Fruit fly (Drosophila melanogaster): ENCODE measurements around the gene CG14958.
A peak's percentile ranks its signal among the peaks of the same experiment; 100 is the strongest.

CG14958 gene

DNA sequence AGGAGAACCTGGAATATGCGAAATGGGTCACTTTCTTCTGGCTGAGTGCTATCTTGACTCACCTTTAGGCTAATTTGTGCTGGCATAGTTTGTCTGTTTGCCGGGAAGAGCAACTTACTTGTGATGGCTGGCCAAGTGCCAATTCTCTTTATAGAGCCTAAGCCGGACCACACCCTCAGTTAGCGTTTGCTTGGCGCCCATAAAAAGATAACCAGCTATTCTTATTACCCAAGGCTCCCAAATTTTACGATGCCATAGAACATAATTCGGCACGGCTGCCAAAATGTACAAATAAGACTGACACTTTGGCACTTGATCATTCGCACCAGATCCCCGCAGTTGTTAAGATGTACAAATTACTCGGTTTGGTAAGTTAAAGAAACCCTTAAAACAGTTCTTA lies at the start of gene CG14958, which contains the start of gene CG42525:
CG14958 (plus strand) TSS at position 332 of the 400 bp plus-strand sequence.
CG42525 (minus strand) TSS at position 101 of the 400 bp plus-strand sequence.
- TF ChIP-seq CTCF (optimal IDR thresholded peaks at IDR 0.05), result no peak
- no peak for TF ChIP-seq CG8478 (optimal IDR thresholded peaks at IDR 0.05)

DNA sequence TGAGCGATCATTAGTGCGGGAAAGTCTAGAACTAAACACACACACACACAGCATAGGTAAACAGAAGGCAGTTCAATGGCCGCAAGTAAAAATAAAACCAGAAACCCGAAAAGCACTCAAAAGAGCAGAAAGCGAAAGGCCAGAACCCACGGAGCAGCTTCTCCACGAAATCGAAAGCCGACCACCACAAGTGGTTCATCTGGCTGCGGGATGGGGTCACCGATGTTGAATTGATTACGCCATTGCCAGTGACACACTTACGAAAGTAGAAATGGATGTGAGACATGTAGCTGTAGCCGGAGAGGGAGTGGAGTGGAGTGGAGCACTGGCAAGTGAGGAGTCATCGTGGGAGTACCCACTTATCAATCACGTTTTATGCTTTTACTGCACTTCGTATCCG lies 48.4 kb upstream of the CG14958 start:
- TF ChIP-seq CTCF (optimal IDR thresholded peaks at IDR 0.05), result no peak
- TF ChIP-seq CG8478 (optimal IDR thresholded peaks at IDR 0.05), result no peak

DNA sequence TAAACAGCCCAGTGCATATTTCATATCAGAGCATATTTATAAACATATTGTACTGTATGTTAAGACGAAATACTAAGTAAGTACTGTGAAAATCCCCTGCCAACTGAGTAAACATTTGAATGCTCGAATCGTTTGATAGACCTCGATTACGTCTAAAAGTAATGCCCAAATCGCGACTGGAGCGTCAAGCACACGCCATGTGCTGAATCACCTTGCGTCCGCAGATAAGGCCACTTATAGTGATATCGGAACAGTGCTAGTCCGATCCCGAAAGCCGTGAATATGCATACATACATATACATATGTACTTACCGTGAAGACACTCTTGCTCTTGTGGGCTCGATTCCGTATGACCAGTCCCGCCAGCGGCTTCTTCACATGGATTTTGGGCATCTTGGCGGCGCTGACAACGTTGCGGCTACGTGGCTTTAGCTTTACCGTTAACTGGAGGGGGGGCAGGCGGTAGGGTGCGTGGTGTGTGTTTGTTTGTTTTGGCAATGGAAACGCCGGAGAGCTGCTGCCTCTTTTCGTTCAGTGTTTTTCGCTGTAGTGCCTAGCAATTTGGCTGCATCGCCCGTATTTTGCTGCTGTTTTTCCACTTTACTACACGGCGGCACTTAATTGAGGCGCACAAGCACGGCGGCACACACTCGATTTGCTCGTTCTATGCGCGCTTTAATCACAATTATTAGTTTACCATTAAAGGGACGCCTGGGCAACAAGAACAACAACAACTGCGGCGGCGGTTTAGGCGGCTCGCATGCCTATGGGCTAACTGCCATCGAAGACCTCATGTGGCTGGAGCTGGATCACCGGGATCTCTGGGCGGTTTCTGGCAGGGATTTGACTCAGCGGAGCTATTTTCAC lies 47.0 kb upstream of the CG14958 start:
- TF ChIP-seq CG8478 (optimal IDR thresholded peaks at IDR 0.05), result no peak
- no peak for TF ChIP-seq CTCF (optimal IDR thresholded peaks at IDR 0.05)

DNA sequence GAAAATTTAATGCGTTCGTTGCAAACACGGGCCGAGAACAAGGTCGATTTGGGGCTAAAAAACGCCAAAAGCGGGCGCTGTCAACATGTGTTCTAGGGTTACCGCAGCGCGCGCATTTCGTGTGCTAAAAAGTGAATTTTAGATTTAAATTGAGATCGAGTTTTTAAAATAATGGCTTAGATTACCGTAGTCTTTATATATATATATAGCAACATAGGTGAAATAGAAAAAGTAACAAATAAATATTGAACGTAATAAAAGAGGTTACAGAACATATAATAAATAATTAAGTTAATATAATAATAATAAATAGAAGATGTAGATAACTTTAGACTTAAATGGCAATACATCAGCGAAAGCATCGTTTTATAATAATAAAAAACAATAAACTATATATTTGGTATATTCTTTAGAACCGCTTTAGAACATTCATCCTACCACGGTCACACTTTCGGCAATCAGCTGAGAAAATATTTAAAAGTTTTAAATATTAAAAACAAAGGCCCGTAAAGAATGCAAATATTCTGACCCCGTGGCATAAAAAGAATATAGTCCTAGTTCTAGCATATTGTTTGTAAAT lies 46.3 kb upstream of the CG14958 start, which contains the start of the genes CG11537 and Alg2:
CG11537 (minus strand) TSS at position 75 of the 580 bp plus-strand sequence.
Alg2 (plus strand) TSS at position 426 of the 580 bp plus-strand sequence.
- TF ChIP-seq CG8478 (optimal IDR thresholded peaks at IDR 0.05) (no peak), CTCF (optimal IDR thresholded peaks at IDR 0.05) (no peak)

DNA sequence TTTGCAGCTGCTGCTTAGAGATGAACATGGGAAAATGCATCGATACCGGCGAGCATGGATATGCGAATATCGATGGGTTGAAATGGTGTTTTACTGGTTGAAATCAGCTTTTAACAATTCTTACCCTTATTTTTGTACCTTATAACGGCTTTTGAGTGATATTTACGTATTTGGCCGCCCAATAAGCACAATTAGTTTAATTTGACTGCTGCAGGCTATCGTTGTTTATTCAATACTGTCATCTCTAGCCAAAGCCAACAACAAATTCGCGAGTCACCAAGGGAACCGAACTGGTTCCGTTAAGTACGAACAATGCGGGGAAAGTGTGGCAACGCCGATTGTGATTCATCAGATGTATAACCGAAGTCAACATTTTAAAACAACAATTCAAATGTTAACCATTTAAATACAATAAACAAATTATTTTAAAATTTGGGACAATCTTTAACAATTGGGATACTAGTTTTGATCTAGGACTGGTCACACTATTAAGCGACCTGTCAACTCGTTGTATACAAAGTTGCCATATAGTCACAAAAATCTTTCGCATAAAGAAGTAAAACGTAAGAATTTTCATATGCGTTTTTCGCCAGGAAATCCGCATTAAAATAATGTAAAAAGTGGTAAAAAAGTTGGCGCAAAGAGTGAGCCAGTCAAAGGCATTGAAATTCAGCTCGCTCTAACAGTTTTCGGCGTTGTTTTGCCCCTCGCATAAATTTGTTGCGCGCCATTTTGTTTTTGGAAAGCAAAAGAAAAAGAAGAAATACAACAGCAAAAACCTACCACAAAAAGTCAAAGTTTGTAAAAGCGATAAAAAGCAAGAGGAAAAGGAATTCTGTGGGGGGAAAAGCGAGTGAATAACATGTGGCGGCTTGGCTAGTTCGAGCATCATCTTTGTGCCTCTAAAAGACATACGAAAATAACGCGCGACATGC lies 41.4 kb upstream of the CG14958 start, which contains the start of the genes Usp5 and BtbVII:
Usp5 (minus strand) TSS at position 234 of the 935 bp plus-strand sequence.
BtbVII (plus strand) TSS at position 522 of the 935 bp plus-strand sequence.
- TF ChIP-seq CG8478 (optimal IDR thresholded peaks at IDR 0.05) (no peak), CTCF (optimal IDR thresholded peaks at IDR 0.05) (no peak)

DNA sequence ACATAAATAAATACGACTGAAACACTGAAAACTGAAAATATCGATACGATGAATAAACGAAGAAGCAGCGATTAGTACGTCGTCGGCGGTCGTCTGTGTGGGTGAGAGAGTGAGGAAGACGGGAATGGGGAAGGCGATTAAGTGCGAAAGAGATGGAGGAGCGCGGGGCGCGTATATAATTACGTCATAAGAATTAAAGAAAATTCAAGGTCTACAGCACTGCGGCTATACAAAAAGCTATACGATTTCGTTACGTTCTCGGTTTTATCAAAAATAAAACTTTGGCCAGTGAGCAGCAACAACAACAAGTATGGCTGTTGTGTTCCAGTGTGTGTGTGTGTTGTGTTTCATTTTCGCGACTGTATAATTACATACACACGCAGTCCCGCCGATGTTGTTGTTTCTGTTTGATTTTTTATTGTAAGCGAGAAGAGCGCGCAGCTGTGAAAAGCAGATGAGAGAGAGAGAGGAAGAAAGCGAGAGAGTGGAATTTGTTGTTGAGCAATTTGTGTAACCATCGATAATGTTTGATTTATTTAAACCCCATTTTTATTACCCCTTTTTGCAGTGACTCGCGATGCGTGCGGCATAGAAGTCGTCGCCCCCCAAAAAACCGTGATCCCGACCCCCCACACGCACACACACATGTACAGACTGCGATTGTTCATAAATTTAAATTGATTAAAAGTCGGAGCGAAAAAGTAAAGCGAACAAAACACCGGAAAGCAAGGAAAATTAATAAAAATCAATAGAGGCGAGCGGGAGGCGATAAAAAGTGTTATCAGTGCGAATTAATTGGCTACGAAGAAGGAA lies 40.5 kb upstream of the CG14958 start:
- TF ChIP-seq CTCF (optimal IDR thresholded peaks at IDR 0.05) (no peak), CG8478 (optimal IDR thresholded peaks at IDR 0.05) (no peak)

DNA sequence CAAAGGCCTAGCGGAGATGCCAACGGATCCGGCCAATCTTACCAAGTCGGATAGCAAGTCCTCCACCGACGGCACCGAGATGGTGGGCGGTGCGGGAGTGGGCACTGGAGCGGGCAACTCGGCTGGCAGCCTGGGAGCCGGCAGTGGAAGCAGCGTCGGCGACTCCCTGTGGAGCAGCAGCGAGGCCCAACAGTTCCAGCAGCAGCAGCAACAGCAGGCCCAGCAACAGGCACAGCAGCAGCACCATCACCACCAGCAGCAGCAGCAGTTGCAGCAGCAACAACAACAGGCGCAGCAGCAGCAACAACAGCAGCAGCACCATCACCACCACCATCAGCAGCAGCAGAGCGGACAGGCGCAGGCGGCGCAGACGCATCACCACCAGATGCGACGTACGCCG lies 39.4 kb upstream of the CG14958 start:
- no peak for TF ChIP-seq CG8478 (optimal IDR thresholded peaks at IDR 0.05)
- TF ChIP-seq CTCF (optimal IDR thresholded peaks at IDR 0.05), result no peak

DNA sequence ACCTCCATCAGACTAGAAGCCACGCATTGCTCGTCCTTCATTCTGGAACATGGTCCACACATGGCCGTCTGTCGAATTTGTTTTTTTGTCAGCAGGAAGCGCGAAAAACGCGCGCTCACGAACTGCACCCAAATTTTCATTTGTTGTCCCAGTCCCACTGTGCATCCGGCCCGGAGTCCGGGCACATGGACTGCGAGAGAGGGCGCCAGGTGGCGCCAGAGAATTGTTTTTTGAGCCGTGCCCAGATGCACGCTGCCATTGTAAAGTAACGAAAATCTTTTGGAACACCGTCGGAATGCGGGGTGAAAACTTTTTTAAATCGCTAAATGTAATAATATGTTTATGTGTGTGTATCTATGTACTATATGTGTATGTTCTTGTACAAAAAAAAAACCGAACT lies 32.1 kb upstream of the CG14958 start:
- peak; percentile 50 to 59 for TF ChIP-seq CTCF (optimal IDR thresholded peaks at IDR 0.05)
- no peak for TF ChIP-seq CG8478 (optimal IDR thresholded peaks at IDR 0.05)

DNA sequence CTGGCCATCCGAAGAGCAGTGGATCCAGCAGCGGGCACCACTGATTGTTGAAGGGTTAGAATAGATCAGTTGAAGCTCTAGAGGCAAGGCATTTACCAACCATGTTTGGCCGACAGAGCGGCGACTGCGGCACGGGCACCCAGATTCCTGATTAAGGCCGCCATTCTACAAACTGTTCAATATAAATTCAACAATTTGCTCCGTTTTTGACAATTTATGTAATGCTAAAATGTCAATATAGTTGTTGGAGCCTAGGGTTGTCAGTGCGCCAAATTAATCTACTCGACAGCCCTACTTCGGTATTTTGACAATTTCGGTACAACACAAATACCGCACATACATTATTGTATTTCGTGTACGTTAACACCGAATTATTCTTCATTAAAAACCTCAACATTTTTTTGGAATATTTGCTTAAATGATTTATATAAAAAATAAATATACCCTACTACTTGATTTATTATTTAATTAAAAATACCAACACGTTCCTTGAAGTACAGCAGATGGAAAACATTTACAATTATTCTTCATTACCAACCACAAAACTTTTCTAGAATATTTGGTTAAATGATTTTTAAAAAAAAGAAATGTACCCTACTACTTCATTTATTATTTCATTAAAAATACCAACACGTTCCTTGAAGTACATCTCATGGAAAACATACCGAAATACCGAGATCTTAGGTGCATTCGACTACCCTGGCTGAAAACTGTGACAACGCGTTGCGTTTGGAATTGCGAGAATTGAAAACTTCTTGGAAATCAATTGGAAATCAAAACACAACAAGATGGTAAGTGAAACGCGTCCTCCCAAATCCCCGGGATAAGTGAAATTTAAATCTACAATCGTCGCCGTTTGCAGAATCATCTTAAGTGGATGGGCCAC lies 30.2 kb upstream of the CG14958 start, which contains the start of the genes ND-30 and CG15812:
ND-30 (minus strand) TSS at position 270 of the 886 bp plus-strand sequence.
CG15812 (plus strand) TSS at position 683 of the 886 bp plus-strand sequence.
- TF ChIP-seq CTCF (optimal IDR thresholded peaks at IDR 0.05) (no peak), CG8478 (optimal IDR thresholded peaks at IDR 0.05) (no peak)

DNA sequence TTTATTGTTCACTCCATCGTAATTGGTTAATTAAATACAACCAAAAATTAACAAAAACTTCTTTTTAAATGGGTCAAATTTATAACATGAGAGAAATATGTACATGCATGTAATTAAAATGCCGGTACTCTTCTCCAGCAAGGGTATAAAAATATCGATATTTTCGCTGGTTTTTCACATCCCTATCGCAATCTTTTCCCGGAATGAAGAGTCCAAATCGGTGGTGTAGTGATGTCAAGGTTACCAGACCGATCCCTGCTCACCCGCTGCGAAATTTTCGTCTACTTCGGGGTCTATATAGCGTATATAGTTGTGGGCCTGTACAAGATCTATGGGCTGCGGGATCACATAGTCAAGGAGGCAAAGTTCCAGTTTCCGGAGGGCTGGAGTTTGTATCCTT lies 27.8 kb upstream of the CG14958 start, which contains the start of gene rasp:
rasp (plus strand) TSS at position 213 of the 400 bp plus-strand sequence.
- TF ChIP-seq CTCF (optimal IDR thresholded peaks at IDR 0.05) (no peak), CG8478 (optimal IDR thresholded peaks at IDR 0.05) (no peak)

DNA sequence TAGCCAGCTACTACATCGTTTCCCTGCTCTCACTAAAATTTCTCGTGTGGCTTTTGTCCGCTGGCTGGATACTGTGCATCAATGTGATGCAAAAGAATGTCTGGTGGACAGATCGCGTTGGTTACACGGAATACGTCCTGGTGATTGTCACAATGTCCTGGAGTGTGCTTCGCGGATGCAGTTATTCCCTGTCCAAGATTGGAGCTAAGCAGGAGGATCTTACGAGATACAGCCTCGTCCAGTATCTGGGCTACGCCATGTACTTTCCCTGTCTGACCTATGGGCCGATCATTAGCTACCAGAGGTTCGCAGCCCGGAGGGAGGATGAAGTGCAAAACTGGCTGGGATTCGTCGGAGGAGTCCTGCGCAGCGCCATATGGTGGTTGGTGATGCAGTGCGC lies 27.2 kb upstream of the CG14958 start:
- TF ChIP-seq CTCF (optimal IDR thresholded peaks at IDR 0.05) (no peak), CG8478 (optimal IDR thresholded peaks at IDR 0.05) (no peak)

DNA sequence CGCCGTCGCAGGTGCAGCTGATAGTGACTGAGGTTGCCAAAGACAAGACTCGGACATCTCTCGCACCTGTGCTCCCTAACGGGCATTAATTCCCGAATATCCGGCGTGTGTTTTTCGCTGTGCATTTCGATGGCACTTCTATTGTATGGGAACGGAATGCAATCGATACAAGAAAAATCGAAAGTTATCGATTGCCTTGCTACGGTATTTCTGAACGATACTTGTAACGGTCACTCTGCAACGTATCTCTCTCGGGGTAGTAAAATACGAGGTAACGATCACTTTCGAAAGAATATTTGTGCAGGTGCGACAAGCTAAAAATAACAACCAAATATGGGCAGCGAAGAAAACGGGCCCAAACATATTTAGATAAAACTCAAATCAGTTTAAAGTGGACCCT lies 24.8 kb upstream of the CG14958 start, which contains the start of gene CG32280:
CG32280 (plus strand) TSS at position 231 of the 400 bp plus-strand sequence.
- TF ChIP-seq CTCF (optimal IDR thresholded peaks at IDR 0.05), result no peak
- TF ChIP-seq CG8478 (optimal IDR thresholded peaks at IDR 0.05), result no peak

DNA sequence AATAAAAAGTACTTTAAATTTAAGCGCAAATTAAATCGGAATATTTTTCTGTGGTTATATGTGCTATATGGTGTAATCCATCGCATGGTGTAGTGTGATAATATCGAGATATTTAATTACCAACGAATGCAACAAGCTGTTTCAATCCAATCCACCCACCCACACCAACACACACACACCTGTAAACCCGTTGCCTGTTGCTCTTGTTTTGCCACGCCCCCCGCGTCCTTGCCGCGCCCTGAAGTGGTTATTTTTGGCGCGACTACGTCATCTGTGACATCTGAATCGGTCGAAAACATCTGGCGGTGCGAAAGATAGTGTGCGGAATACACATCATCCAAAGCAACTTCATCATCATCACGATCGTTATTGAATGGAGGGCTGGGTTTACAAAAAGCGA lies 24.4 kb upstream of the CG14958 start:
- TF ChIP-seq CTCF (optimal IDR thresholded peaks at IDR 0.05) (no peak), CG8478 (optimal IDR thresholded peaks at IDR 0.05) (no peak)
